Worm (Caenorhabditis elegans) whole organism, L3 larva: ENCODE data around the gene gsto-1.

Experiments
- R02D3.7 ChIP-seq: fragments of 150-350 bp; optimal IDR thresholded peaks from 2 replicates; lab custom pipeline; 2014; ENCODE audit warnings: missing biosample characterization, missing genetic modification characterization
- ZK546.5 ChIP-seq: sonication (generic microtip); optimal IDR thresholded peaks from 2 replicates; lab custom pipeline; 2017; ENCODE audit warnings: missing biosample characterization, missing genetic modification characterization
- ama-1 ChIP-seq: fragments of 150-350 bp; optimal IDR thresholded peaks from 2 replicates; lab custom pipeline; 2018
- ceh-16 ChIP-seq: sonication (generic microtip); optimal IDR thresholded peaks from 2 replicates; lab custom pipeline; 2017; ENCODE audit warnings: missing biosample characterization, missing genetic modification characterization
- ceh-28 ChIP-seq: fragments of 150-350 bp; optimal IDR thresholded peaks from 2 replicates; lab custom pipeline; 2014; ENCODE audit warnings: missing biosample characterization, missing genetic modification reagents, missing genetic modification characterization
- daf-12 ChIP-seq: fragments of 150-350 bp; optimal IDR thresholded peaks from 2 replicates; lab custom pipeline; 2014; ENCODE audit warnings: missing biosample characterization, missing genetic modification reagents, missing genetic modification characterization
- egl-5 ChIP-seq: fragments of 150-350 bp; optimal IDR thresholded peaks from 2 replicates; lab custom pipeline; 2017; ENCODE audit warnings: missing biosample characterization, missing genetic modification reagents, missing genetic modification characterization, inconsistent platforms
- elt-1 ChIP-seq: fragments of 150-350 bp; optimal IDR thresholded peaks from 2 replicates; lab custom pipeline; 2014; ENCODE audit warnings: missing biosample characterization, missing genetic modification characterization
- elt-2 ChIP-seq: sonication (generic microtip); optimal IDR thresholded peaks from 2 replicates; lab custom pipeline; 2016; ENCODE audit warnings: missing genetic modification reagents, mild to moderate bottlenecking, missing genetic modification characterization, missing compliant biosample characterization
- elt-3 ChIP-seq, 3 experiments: fragments of 150-350 bp in 1 of 3; sonication (generic microtip) in 2 of 3; optimal IDR thresholded peaks; 2 replicates in 2 of 3; 4 replicates in 1 of 3; lab custom pipeline; 2014 to 2017; ENCODE audit warnings: missing biosample characterization in 3 of 3, missing genetic modification characterization in 3 of 3
- fkh-10 ChIP-seq: sonication (generic microtip); optimal IDR thresholded peaks from 2 replicates; lab custom pipeline; 2017; ENCODE audit warnings: missing biosample characterization, missing genetic modification reagents, missing genetic modification characterization
- fkh-2 ChIP-seq: fragments of 150-350 bp; optimal IDR thresholded peaks from 2 replicates; lab custom pipeline; 2014; ENCODE audit warnings: missing biosample characterization, missing genetic modification reagents, missing genetic modification characterization
- hmg-11 ChIP-seq: sonication (generic microtip); optimal IDR thresholded peaks from 2 replicates; lab custom pipeline; 2016; ENCODE audit warnings: missing genetic modification characterization, missing compliant biosample characterization
- jun-1 ChIP-seq: fragments of 150-350 bp; optimal IDR thresholded peaks from 2 replicates; lab custom pipeline; 2014; ENCODE audit warnings: missing biosample characterization, missing genetic modification reagents, missing genetic modification characterization
- lin-15B ChIP-seq: fragments of 150-350 bp; optimal IDR thresholded peaks from 2 replicates; lab custom pipeline; 2014; ENCODE audit warnings: missing biosample characterization, missing genetic modification characterization
- lin-39 ChIP-seq: fragments of 150-350 bp; optimal IDR thresholded peaks from 2 replicates; lab custom pipeline; 2018; ENCODE audit warnings: missing biosample characterization, missing genetic modification reagents, missing genetic modification characterization
- lsy-12 ChIP-seq: sonication (generic microtip); optimal IDR thresholded peaks from 2 replicates; lab custom pipeline; 2016; ENCODE audit warnings: mild to moderate bottlenecking, missing genetic modification characterization, missing compliant biosample characterization
- mdl-1 ChIP-seq: fragments of 150-350 bp; optimal IDR thresholded peaks from 2 replicates; lab custom pipeline; 2014; ENCODE audit warnings: missing biosample characterization, missing genetic modification characterization
- nhr-11 ChIP-seq: fragments of 150-350 bp; optimal IDR thresholded peaks from 2 replicates; lab custom pipeline; 2014; ENCODE audit warnings: missing biosample characterization, missing genetic modification characterization
- nhr-12 ChIP-seq: fragments of 150-350 bp; optimal IDR thresholded peaks from 2 replicates; lab custom pipeline; 2014; ENCODE audit warnings: missing biosample characterization, missing genetic modification characterization
- nhr-23 ChIP-seq: fragments of 150-350 bp; optimal IDR thresholded peaks from 2 replicates; lab custom pipeline; 2014; ENCODE audit warnings: missing biosample characterization, missing genetic modification reagents, missing genetic modification characterization
- nhr-237 ChIP-seq: fragments of 150-350 bp; optimal IDR thresholded peaks from 2 replicates; lab custom pipeline; 2014; ENCODE audit warnings: missing biosample characterization, missing genetic modification characterization
- nhr-25 ChIP-seq: sonication (generic microtip); optimal IDR thresholded peaks from 2 replicates; lab custom pipeline; 2017; ENCODE audit warnings: missing biosample characterization, missing genetic modification characterization
- nhr-28 ChIP-seq: fragments of 150-350 bp; optimal IDR thresholded peaks from 2 replicates; lab custom pipeline; 2014; ENCODE audit warnings: missing biosample characterization, missing genetic modification characterization
- nhr-43 ChIP-seq: sonication (generic microtip); optimal IDR thresholded peaks from 2 replicates; lab custom pipeline; 2016; ENCODE audit warnings: mild to moderate bottlenecking, missing genetic modification characterization, missing compliant biosample characterization; ENCODE audit not compliant: poor library complexity, severe bottlenecking
- nhr-67 ChIP-seq: fragments of 150-350 bp; optimal IDR thresholded peaks from 2 replicates; lab custom pipeline; 2014; ENCODE audit warnings: missing biosample characterization, missing genetic modification characterization
- nhr-77 ChIP-seq: fragments of 150-350 bp; optimal IDR thresholded peaks from 2 replicates; lab custom pipeline; 2014; ENCODE audit warnings: missing biosample characterization, missing genetic modification characterization
- pha-4 ChIP-seq: fragments of 150-350 bp; optimal IDR thresholded peaks from 2 replicates; lab custom pipeline; 2014; ENCODE audit warnings: missing biosample characterization, missing genetic modification reagents, missing genetic modification characterization
- pqm-1 ChIP-seq: fragments of 150-350 bp; optimal IDR thresholded peaks from 2 replicates; lab custom pipeline; 2017; ENCODE audit warnings: missing biosample characterization, missing genetic modification characterization, inconsistent platforms
- sea-2 ChIP-seq: fragments of 150-350 bp; sonication (generic microtip); optimal IDR thresholded peaks from 4 replicates; lab custom pipeline; 2014; ENCODE audit warnings: missing biosample characterization, missing genetic modification reagents, missing genetic modification characterization
- skn-1 ChIP-seq: fragments of 150-350 bp; optimal IDR thresholded peaks from 2 replicates; lab custom pipeline; 2014; ENCODE audit warnings: missing biosample characterization, missing genetic modification characterization
- tbx-2 ChIP-seq: sonication (generic microtip); optimal IDR thresholded peaks from 2 replicates; lab custom pipeline; 2016; ENCODE audit warnings: mild to moderate bottlenecking, missing genetic modification characterization, missing compliant biosample characterization
- unc-39 ChIP-seq: sonication (generic microtip); optimal IDR thresholded peaks from 4 replicates; lab custom pipeline; 2017; ENCODE audit warnings: missing biosample characterization, missing genetic modification characterization
- unc-62 ChIP-seq: fragments of 150-350 bp; sonication (generic microtip); optimal IDR thresholded peaks from 4 replicates; lab custom pipeline; 2014; ENCODE audit warnings: missing biosample characterization, missing genetic modification reagents, missing genetic modification characterization
- zag-1 ChIP-seq: fragments of 150-350 bp; optimal IDR thresholded peaks from 2 replicates; lab custom pipeline; 2014; ENCODE audit warnings: missing biosample characterization, missing genetic modification characterization
- ztf-11 ChIP-seq: fragments of 150-350 bp; optimal IDR thresholded peaks from 2 replicates; lab custom pipeline; 2014; ENCODE audit warnings: missing biosample characterization, missing genetic modification characterization
- ztf-4 ChIP-seq: fragments of 150-350 bp; optimal IDR thresholded peaks from 2 replicates; lab custom pipeline; 2014; ENCODE audit warnings: missing biosample characterization, missing genetic modification characterization

The gsto-1 gene

DNA sequence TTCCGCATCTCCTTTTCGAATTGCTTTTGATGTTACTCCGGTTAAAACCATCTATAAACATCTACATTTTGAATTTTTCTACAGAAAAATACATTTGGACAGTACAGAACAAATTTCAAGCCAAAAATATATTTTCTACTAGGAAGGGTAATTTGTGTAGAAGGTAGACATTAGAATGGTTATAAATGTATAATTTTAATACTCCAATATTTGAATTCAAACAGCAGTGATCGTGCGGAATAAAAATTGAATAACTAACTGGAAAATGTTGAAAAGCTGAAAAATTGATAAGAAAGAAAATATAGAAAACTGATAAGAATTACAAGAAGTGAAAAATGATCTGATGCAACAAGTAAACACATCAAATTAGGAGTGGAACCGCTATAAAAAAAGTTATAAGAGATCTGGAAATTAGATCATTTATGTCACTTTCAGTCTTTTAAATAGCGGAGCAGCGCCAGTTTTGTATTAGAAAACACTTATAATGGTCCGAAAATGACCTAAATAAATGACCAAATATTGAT lies at the start of gene gsto-1:
gsto-1 (minus strand) TSS at position 51 of the 524 bp plus-strand sequence.
- TF ChIP-seq elt-2 (tag; lab: Kevin White, UChicago) (peak; percentile 74), pha-4 (tag; lab: Kevin White, UChicago) (peak; percentile 13), fkh-2 (no peak)
- TF ChIP-seq, all 47 proteins: peak for 2

DNA sequence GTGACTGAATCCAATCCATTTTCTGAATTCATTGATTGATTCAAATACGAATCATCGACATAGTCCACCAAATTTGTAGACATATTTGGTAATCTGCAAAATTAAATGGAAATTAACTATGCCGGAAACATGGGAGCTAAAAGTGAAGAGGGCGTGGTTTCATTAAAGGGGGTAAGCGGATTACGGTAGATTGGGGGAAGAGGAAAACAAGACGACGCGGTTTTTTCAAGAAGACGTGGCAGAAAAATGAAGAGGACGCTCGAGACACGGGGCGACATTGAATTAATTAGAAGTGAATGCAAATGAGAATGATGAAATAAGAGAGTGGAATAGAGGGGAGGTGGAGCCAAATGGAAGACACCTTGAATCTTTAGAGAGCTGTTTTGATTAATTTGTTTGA lies 49.5 kb upstream of the gsto-1 start, which contains the start of gene npr-17:
npr-17 (minus strand) TSS at position 101 of the 400 bp plus-strand sequence.
- no peak for TF ChIP-seq R02D3.7
- no peak for TF ChIP-seq zag-1
- TF ChIP-seq lin-39 (tag; lab: Kevin White, UChicago): no peak
- TF ChIP-seq unc-39 (tag; lab: Kevin White, UChicago): no peak
- TF ChIP-seq fkh-10: no peak
- TF ChIP-seq nhr-11 (tag; lab: Kevin White, UChicago): no peak
- no peak for TF ChIP-seq ama-1
- no peak for TF ChIP-seq elt-3 (tag; optimal IDR thresholded peaks at IDR 0.05; lab: Kevin White, UChicago)
- no peak for TF ChIP-seq sea-2 (GFP tag; lab: Kevin White, UChicago)
- TF ChIP-seq nhr-12: no peak
- no peak for TF ChIP-seq ztf-11 (tag; lab: Kevin White, UChicago)
- TF ChIP-seq daf-12 (tag; lab: Kevin White, UChicago): no peak
- no peak for TF ChIP-seq ceh-28
- TF ChIP-seq nhr-28: no peak
- no peak for TF ChIP-seq mdl-1 (tag; lab: Kevin White, UChicago)

DNA sequence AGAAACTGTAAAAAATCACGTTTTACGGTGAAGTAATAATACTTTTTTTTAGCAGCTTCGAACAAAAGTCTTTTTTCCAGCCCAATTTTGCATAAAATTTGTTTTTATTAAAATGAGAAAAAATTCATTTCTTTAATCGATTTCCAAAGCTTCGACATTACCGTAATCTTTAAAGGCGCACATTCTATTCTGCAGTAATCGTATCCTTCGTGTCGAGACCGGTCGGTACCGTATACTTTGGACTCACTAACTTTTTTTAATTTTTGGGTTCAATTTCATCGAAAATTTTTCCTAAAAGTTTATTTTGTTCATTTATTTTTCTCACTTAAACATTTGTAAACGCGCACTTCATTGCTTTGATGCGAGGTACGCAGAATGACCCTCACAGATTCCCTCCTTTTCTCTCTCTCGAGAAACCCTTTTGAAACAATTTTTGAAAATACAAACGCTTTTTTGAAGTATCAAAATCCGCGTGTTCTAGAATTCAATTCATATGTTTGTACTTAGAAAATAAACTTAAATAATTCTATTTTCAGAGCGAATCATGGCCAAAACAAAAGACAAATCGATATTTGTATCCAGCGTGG lies 39.9 kb upstream of the gsto-1 start, which contains the start of gene hrpk-2:
hrpk-2 (plus strand) TSS at position 537 of the 587 bp plus-strand sequence.
- no peak for TF ChIP-seq unc-62 (GFP tag; lab: Kevin White, UChicago)
- no peak for TF ChIP-seq nhr-23 (tag; lab: Kevin White, UChicago)
- TF ChIP-seq nhr-28: no peak
- no peak for TF ChIP-seq elt-3 (tag; optimal IDR thresholded peaks at IDR 0.05; lab: Kevin White, UChicago)
- no peak for TF ChIP-seq nhr-77
- TF ChIP-seq jun-1 (tag; lab: Kevin White, UChicago): no peak
- TF ChIP-seq ZK546.5 (tag; lab: Kevin White, UChicago): no peak
- no peak for TF ChIP-seq daf-12 (tag; lab: Kevin White, UChicago)
- TF ChIP-seq hmg-11: no peak
- TF ChIP-seq elt-2 (tag; lab: Kevin White, UChicago): no peak
- no peak for TF ChIP-seq pqm-1 (tag; lab: Kevin White, UChicago)
- no peak for TF ChIP-seq ama-1
- TF ChIP-seq ceh-16 (tag; lab: Kevin White, UChicago): no peak
- no peak for TF ChIP-seq nhr-67
- TF ChIP-seq ztf-4 (tag; lab: Kevin White, UChicago): no peak
- TF ChIP-seq nhr-11 (tag; lab: Kevin White, UChicago): no peak
- TF ChIP-seq skn-1 (tag; lab: Kevin White, UChicago): no peak

DNA sequence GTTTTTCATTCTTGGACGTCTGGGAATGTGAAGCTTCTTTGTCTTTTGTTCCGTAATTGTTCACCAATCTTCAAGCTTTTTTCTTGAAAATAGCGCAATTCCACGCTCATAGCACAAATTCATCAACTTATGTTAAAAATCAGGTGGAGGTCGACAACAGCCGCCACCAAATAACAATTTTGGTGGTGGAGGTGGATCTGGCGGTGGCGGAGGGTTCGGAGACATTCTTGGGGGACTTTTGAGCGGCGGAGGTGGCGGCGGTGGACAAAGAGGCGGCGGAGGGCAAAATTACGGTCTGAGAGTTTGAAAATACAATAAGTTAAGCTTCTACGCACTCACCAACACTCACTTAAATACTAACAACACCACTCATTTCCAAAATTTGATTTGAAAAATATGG lies 35.1 kb upstream of the gsto-1 start:
- TF ChIP-seq nhr-25 (tag; lab: Kevin White, UChicago) (no peak), elt-1 (tag; lab: Kevin White, UChicago) (no peak), ama-1 (no peak), nhr-43 (tag; lab: Kevin White, UChicago) (no peak), unc-62 (GFP tag; lab: Kevin White, UChicago) (no peak), ceh-28 (no peak), mdl-1 (tag; lab: Kevin White, UChicago) (no peak), ztf-4 (tag; lab: Kevin White, UChicago) (no peak), pqm-1 (tag; lab: Kevin White, UChicago) (no peak), nhr-237 (tag; lab: Kevin White, UChicago) (no peak), zag-1 (no peak), egl-5 (tag; lab: Kevin White, UChicago) (no peak), nhr-28 (no peak), tbx-2 (no peak)

DNA sequence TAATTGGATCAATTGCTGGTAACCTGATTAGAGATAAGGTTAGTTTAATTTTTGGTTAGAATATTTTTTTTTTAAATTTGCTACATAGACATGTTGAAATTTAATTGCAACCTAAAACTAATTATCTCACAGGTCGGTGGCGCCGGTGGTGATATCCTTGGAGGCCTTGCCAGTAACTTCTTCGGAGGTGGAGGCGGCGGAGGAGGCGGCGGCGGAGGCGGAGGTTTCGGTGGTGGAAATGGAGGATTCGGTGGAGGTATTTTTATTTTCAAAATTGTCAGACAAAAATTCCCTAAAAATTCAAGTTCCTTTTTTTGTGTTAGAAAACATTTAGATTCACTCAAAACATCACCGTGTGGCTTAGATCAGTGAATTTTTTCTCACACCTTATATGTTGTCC lies 34.4 kb upstream of the gsto-1 start:
- TF ChIP-seq ztf-11 (tag; lab: Kevin White, UChicago) (no peak), nhr-12 (no peak), jun-1 (tag; lab: Kevin White, UChicago) (no peak), lsy-12 (tag; lab: Kevin White, UChicago) (no peak), fkh-2 (no peak), lin-15B (no peak)
